Fruit fly (Drosophila melanogaster): Measurements from ENCODE around the gene stumps.

The stumps gene

dm6 chr3R:14562040-14562439 lies 15.0 kb upstream of the stumps start, which contains the start of gene CG14851:
Gene CG14851, plus strand, starts transcription at chr3R:14562340.
- TF ChIP-seq pan (optimal IDR thresholded peaks at IDR 0.05) (no peak), Myc (optimal IDR thresholded peaks at IDR 0.05) (no peak), foxo (GFP tag; optimal IDR thresholded peaks at IDR 0.05) (no peak), GATAd (GFP tag; optimal IDR thresholded peaks at IDR 0.05) (no peak), Dif (GFP tag; optimal IDR thresholded peaks at IDR 0.05; ENCODE audit: partially characterized antibody) (no peak), fru (GFP tag; optimal IDR thresholded peaks at IDR 0.05) (no peak), Mio (GFP tag; optimal IDR thresholded peaks at IDR 0.05) (no peak), HLH106 (tag; optimal IDR thresholded peaks at IDR 0.05) (no peak), Abd-B (GFP tag; optimal IDR thresholded peaks at IDR 0.05) (no peak), N (GFP tag; optimal IDR thresholded peaks at IDR 0.05) (no peak), brk (GFP tag; optimal IDR thresholded peaks at IDR 0.05) (no peak), OdsH (GFP tag; optimal IDR thresholded peaks at IDR 0.05) (no peak), ey (GFP tag; optimal IDR thresholded peaks at IDR 0.05) (no peak), br (GFP tag; optimal IDR thresholded peaks at IDR 0.05) (no peak), Hr83 (GFP tag; optimal IDR thresholded peaks at IDR 0.05; ENCODE audit: poor library complexity, severe bottlenecking) (no peak)

dm6 chr3R:14564705-14565064 lies 12.3 kb upstream of the stumps start, which contains the start of gene CG8087:
Gene CG8087, minus strand, starts transcription at chr3R:14564805.
- TF ChIP-seq foxo (GFP tag; optimal IDR thresholded peaks at IDR 0.05) (no peak), sv (GFP tag; optimal IDR thresholded peaks at IDR 0.05) (no peak), psq (GFP tag; optimal IDR thresholded peaks at IDR 0.05) (no peak), tai (GFP tag; optimal IDR thresholded peaks at IDR 0.05) (no peak), Dfd (GFP tag; optimal IDR thresholded peaks at IDR 0.05) (no peak), Myc (optimal IDR thresholded peaks at IDR 0.05) (no peak), usp (GFP tag; optimal IDR thresholded peaks at IDR 0.05) (no peak), pan (optimal IDR thresholded peaks at IDR 0.05) (no peak)

dm6 chr3R:14565065-14565977 lies 11.7 kb upstream of the stumps start, which contains the start of gene CG14852:
Gene CG14852, plus strand, starts transcription at chr3R:14565927.
- TF ChIP-seq Dif (GFP tag; optimal IDR thresholded peaks at IDR 0.05; ENCODE audit: partially characterized antibody) (peak; percentile 63), jim (GFP tag; optimal IDR thresholded peaks at IDR 0.05) (no peak), OdsH (GFP tag; optimal IDR thresholded peaks at IDR 0.05) (no peak), pan (optimal IDR thresholded peaks at IDR 0.05) (no peak), sage (GFP tag; optimal IDR thresholded peaks at IDR 0.05) (no peak), h (GFP tag; optimal IDR thresholded peaks at IDR 0.05) (no peak), br (GFP tag; optimal IDR thresholded peaks at IDR 0.05) (no peak)

dm6 chr3R:14567329-14567728 lies 9.7 kb upstream of the stumps start, which contains the start of gene CG31313:
Gene CG31313, minus strand, starts transcription at chr3R:14567429.
- TF ChIP-seq woc (GFP tag; optimal IDR thresholded peaks at IDR 0.05) = no peak
- TF ChIP-seq Sp1 (GFP tag; optimal IDR thresholded peaks at IDR 0.05) = no peak
- no peak for TF ChIP-seq Abd-B (GFP tag; optimal IDR thresholded peaks at IDR 0.05)
- no peak for TF ChIP-seq fru (GFP tag; optimal IDR thresholded peaks at IDR 0.05)
- no peak for TF ChIP-seq OdsH (GFP tag; optimal IDR thresholded peaks at IDR 0.05)
- TF ChIP-seq Jra (GFP tag; optimal IDR thresholded peaks at IDR 0.05) = no peak
- TF ChIP-seq Rel (GFP tag; optimal IDR thresholded peaks at IDR 0.05) = no peak
- no peak for TF ChIP-seq Rel (tag; optimal IDR thresholded peaks at IDR 0.05)
- no peak for TF ChIP-seq CG32264 (GFP tag; optimal IDR thresholded peaks at IDR 0.05)
- no peak for TF ChIP-seq Mio (GFP tag; optimal IDR thresholded peaks at IDR 0.05)

dm6 chr3R:14567796-14568195 lies 9.2 kb upstream of the stumps start:
- TF ChIP-seq dsf (GFP tag; optimal IDR thresholded peaks at IDR 0.05; ENCODE audit: borderline replicate concordance) = no peak
- TF ChIP-seq Mio (GFP tag; optimal IDR thresholded peaks at IDR 0.05) = no peak
- no peak for TF ChIP-seq OdsH (GFP tag; optimal IDR thresholded peaks at IDR 0.05)
- no peak for TF ChIP-seq brk (GFP tag; optimal IDR thresholded peaks at IDR 0.05)
- no peak for TF ChIP-seq fru (GFP tag; optimal IDR thresholded peaks at IDR 0.05)
- no peak for TF ChIP-seq br (GFP tag; optimal IDR thresholded peaks at IDR 0.05)
- no peak for TF ChIP-seq CG9705 (GFP tag; optimal IDR thresholded peaks at IDR 0.05)
- TF ChIP-seq dl (GFP tag; optimal IDR thresholded peaks at IDR 0.05; ENCODE audit: insufficient read depth in 1 of 2, partially characterized antibody in 2 of 2) = no peak

Data from whole organism, wandering third instar larva.